Worm (Caenorhabditis elegans) whole organism, L4 larva: ENCODE measurements around the gene K10B2.4.

Experiments
- D1046.2 ChIP-seq: fragments of 200-800 bp; sonication (Bioruptor generic); IDR thresholded peaks from 2 replicates; pipeline ENCODE4 v1.3.6; 2022; ENCODE audit warnings: missing genetic modification characterization, missing compliant biosample characterization
- F10B5.3 ChIP-seq: sonication (generic microtip); optimal IDR thresholded peaks from 2 replicates; lab custom pipeline; 2016; ENCODE audit warnings: mild to moderate bottlenecking, missing genetic modification characterization, missing compliant biosample characterization
- F44E2.7 ChIP-seq: fragments of 200-800 bp; sonication (Bioruptor generic); IDR thresholded peaks from 2 replicates; pipeline ENCODE4 v2.1.2; 2022; ENCODE audit warnings: missing genetic modification characterization, missing compliant biosample characterization
- R02D3.7 ChIP-seq: fragments of 150-350 bp; sonication (generic microtip); optimal IDR thresholded peaks from 3 replicates; lab custom pipeline; 2014; ENCODE audit warnings: missing biosample characterization, missing genetic modification characterization
- T26A8.4 ChIP-seq: fragments of 200-800 bp; sonication (Bioruptor generic); IDR thresholded peaks from 2 replicates; pipeline ENCODE4 v1.3.6; 2022; ENCODE audit warnings: missing genetic modification characterization, missing compliant biosample characterization
- Y75B8A.6 ChIP-seq: fragments of 200-800 bp; sonication (Bioruptor generic); IDR thresholded peaks from 2 replicates; pipeline ENCODE4 v1.3.6; 2022; ENCODE audit warnings: missing genetic modification reagents, missing genetic modification characterization, missing compliant biosample characterization
- ZK546.5 ChIP-seq, 2 experiments: sonication (generic microtip); optimal IDR thresholded peaks; 2 replicates each; lab custom pipeline; 2017; ENCODE audit warnings: missing biosample characterization in 2 of 2, missing genetic modification characterization in 2 of 2
- aha-1 ChIP-seq: fragments of 150-350 bp; peaks from one replicate; lab custom pipeline; 2014; ENCODE audit warnings: missing biosample characterization, missing genetic modification characterization
- aly-2 ChIP-seq: sonication (generic microtip); optimal IDR thresholded peaks from 2 replicates; lab custom pipeline; 2018; ENCODE audit warnings: missing biosample characterization, missing genetic modification characterization
- ama-1 ChIP-seq: fragments of 150-350 bp; optimal IDR thresholded peaks from 2 replicates; lab custom pipeline; 2014; ENCODE audit warnings: inconsistent platforms, mixed read lengths
- arid-1 ChIP-seq: fragments of 200-800 bp; sonication (Bioruptor generic); conservative IDR thresholded peaks from 2 replicates; pipeline ENCODE4 v1.3.6; 2022; ENCODE audit warnings: missing genetic modification reagents, missing genetic modification characterization, missing compliant biosample characterization
- ceh-28 ChIP-seq: fragments of 150-350 bp; optimal IDR thresholded peaks from 2 replicates; lab custom pipeline; 2014; ENCODE audit warnings: missing biosample characterization, missing genetic modification reagents, missing genetic modification characterization
- ceh-82 ChIP-seq: sonication (generic microtip); optimal IDR thresholded peaks from 2 replicates; lab custom pipeline; 2017; ENCODE audit warnings: missing biosample characterization, missing genetic modification characterization
- cey-2 ChIP-seq: sonication (generic microtip); optimal IDR thresholded peaks from 3 replicates; lab custom pipeline; 2017; ENCODE audit warnings: missing genetic modification characterization, mild to moderate bottlenecking, missing compliant biosample characterization, antibody characterized with exemption, borderline replicate concordance; ENCODE audit not compliant: insufficient read depth
- ctbp-1 ChIP-seq: fragments of 200-800 bp; sonication (Bioruptor generic); IDR thresholded peaks from 2 replicates; pipeline ENCODE4 v1.3.6; 2022; ENCODE audit warnings: missing genetic modification reagents, missing genetic modification characterization, missing compliant biosample characterization
- daf-16 ChIP-seq, 3 experiments: sonication (generic microtip); optimal IDR thresholded peaks; 2 replicates each; lab custom pipeline; 2016 to 2017; ENCODE audit warnings: missing genetic modification characterization in 3 of 3, missing genetic modification reagents in 3 of 3, mild to moderate bottlenecking in 2 of 3, missing compliant biosample characterization in 2 of 3, missing biosample characterization in 1 of 3, moderate library complexity in 1 of 3
- dmd-8 ChIP-seq: fragments of 200-800 bp; sonication (Bioruptor generic); IDR thresholded peaks from 2 replicates; pipeline ENCODE4 v1.3.6; 2022; ENCODE audit warnings: missing genetic modification characterization, missing compliant biosample characterization
- egl-43 ChIP-seq: fragments of 200-800 bp; sonication (Bioruptor generic); IDR thresholded peaks from 2 replicates; pipeline ENCODE4 v1.3.6; 2022; ENCODE audit warnings: missing genetic modification reagents, missing genetic modification characterization, missing compliant biosample characterization
- fkh-10 ChIP-seq: fragments of 150-350 bp; optimal IDR thresholded peaks from 2 replicates; lab custom pipeline; 2014; ENCODE audit warnings: missing biosample characterization, missing genetic modification reagents, missing genetic modification characterization
- gei-8 ChIP-seq: fragments of 200-800 bp; sonication (Bioruptor generic); optimal IDR thresholded peaks from 2 replicates; lab custom pipeline; 2018; ENCODE audit warnings: mild to moderate bottlenecking, missing genetic modification characterization, missing compliant biosample characterization
- hlh-11 ChIP-seq: fragments of 200-800 bp; sonication (Bioruptor generic); optimal IDR thresholded peaks from 2 replicates; lab custom pipeline; 2018; ENCODE audit warnings: mild to moderate bottlenecking, missing genetic modification characterization, missing compliant biosample characterization
- hlh-30 ChIP-seq: sonication (generic microtip); optimal IDR thresholded peaks from 2 replicates; lab custom pipeline; 2017; ENCODE audit warnings: antibody characterized with exemption, mild to moderate bottlenecking, missing genetic modification characterization, missing compliant biosample characterization; ENCODE audit not compliant: insufficient read depth
- lin-29 ChIP-seq: fragments of 200-800 bp; sonication (Bioruptor generic); IDR thresholded peaks from 2 replicates; pipeline ENCODE4 v1.3.6; 2022; ENCODE audit warnings: missing genetic modification reagents, missing genetic modification characterization, missing compliant biosample characterization
- lin-38 ChIP-seq: fragments of 200-800 bp; sonication (Bioruptor generic); IDR thresholded peaks from 2 replicates; pipeline ENCODE4 v1.3.6; 2022; ENCODE audit warnings: missing genetic modification reagents, missing genetic modification characterization, missing compliant biosample characterization
- lsy-2 ChIP-seq, 2 experiments: fragments of 150-350 bp in 1 of 2; sonication (generic microtip) in 1 of 2; optimal IDR thresholded peaks; 2 replicates each; lab custom pipeline; 2014 to 2017; ENCODE audit warnings: missing biosample characterization in 2 of 2, missing genetic modification characterization in 2 of 2
- madf-5 ChIP-seq, 2 experiments: fragments of 200-800 bp; sonication (Bioruptor generic); IDR thresholded peaks; 2 replicates each; pipeline ENCODE4 v1.3.6; 2022; ENCODE audit warnings: missing compliant biosample characterization in 2 of 2, missing genetic modification characterization in 2 of 2
- mdl-1 ChIP-seq, 2 experiments: fragments of 150-350 bp in 1 of 2; sonication (generic microtip) in 1 of 2; optimal IDR thresholded peaks; 2 replicates each; lab custom pipeline; 2014 to 2017; ENCODE audit warnings: missing biosample characterization in 2 of 2, missing genetic modification characterization in 2 of 2
- mdt-29 ChIP-seq: fragments of 200-800 bp; sonication (Bioruptor generic); IDR thresholded peaks from 2 replicates; pipeline ENCODE4 v1.3.6; 2022; ENCODE audit warnings: missing genetic modification reagents, missing genetic modification characterization, missing compliant biosample characterization
- mep-1 ChIP-seq: fragments of 150-350 bp; sonication (generic microtip); optimal IDR thresholded peaks from 3 replicates; lab custom pipeline; 2014; ENCODE audit warnings: missing biosample characterization, missing genetic modification characterization
- mes-2 ChIP-seq: sonication (generic microtip); optimal IDR thresholded peaks from 2 replicates; lab custom pipeline; 2016; ENCODE audit warnings: missing genotype, mild to moderate bottlenecking, missing genetic modification characterization, missing compliant biosample characterization; ENCODE audit not compliant: poor library complexity, severe bottlenecking
- mxl-3 ChIP-seq: fragments of 200-800 bp; sonication (Bioruptor generic); optimal IDR thresholded peaks from 2 replicates; lab custom pipeline; 2018; ENCODE audit warnings: mild to moderate bottlenecking, missing genetic modification characterization, missing compliant biosample characterization
- nhr-10 ChIP-seq: fragments of 150-350 bp; optimal IDR thresholded peaks from 2 replicates; lab custom pipeline; 2014; ENCODE audit warnings: missing biosample characterization, missing genetic modification characterization
- nhr-102 ChIP-seq: sonication (generic microtip); optimal IDR thresholded peaks from 2 replicates; lab custom pipeline; 2016; ENCODE audit warnings: mild to moderate bottlenecking, missing genetic modification characterization, moderate library complexity, missing compliant biosample characterization
- nhr-237 ChIP-seq: sonication (generic microtip); optimal IDR thresholded peaks from 2 replicates; lab custom pipeline; 2017; ENCODE audit warnings: missing biosample characterization, missing genetic modification characterization
- nhr-28 ChIP-seq: fragments of 150-350 bp; optimal IDR thresholded peaks from 2 replicates; lab custom pipeline; 2014; ENCODE audit warnings: missing biosample characterization, missing genetic modification characterization
- nhr-41 ChIP-seq: fragments of 200-800 bp; sonication (Bioruptor generic); IDR thresholded peaks from 2 replicates; pipeline ENCODE4 v1.3.6; 2022; ENCODE audit warnings: missing genetic modification reagents, missing genetic modification characterization, missing compliant biosample characterization
- nhr-6 ChIP-seq: fragments of 150-350 bp; optimal IDR thresholded peaks from 2 replicates; lab custom pipeline; 2014; ENCODE audit warnings: missing biosample characterization, missing genetic modification characterization
- nhr-76 ChIP-seq: fragments of 150-350 bp; optimal IDR thresholded peaks from 2 replicates; lab custom pipeline; 2014; ENCODE audit warnings: missing biosample characterization, missing genetic modification characterization
- php-3 ChIP-seq: fragments of 200-800 bp; sonication (Bioruptor generic); IDR thresholded peaks from 2 replicates; pipeline ENCODE4 v1.3.6; 2022; ENCODE audit warnings: missing genetic modification reagents, missing genetic modification characterization, missing compliant biosample characterization
- pqm-1 ChIP-seq: sonication (generic microtip); optimal IDR thresholded peaks from 2 replicates; lab custom pipeline; 2017; ENCODE audit warnings: missing biosample characterization, missing genetic modification characterization
- rbr-2 ChIP-seq: sonication (generic microtip); optimal IDR thresholded peaks from 2 replicates; lab custom pipeline; 2016; ENCODE audit warnings: missing genotype, missing genetic modification characterization, missing compliant biosample characterization
- saeg-2 ChIP-seq: fragments of 200-800 bp; sonication (Bioruptor generic); IDR thresholded peaks from 2 replicates; pipeline ENCODE4 v1.3.6; 2022; ENCODE audit warnings: missing genetic modification reagents, missing genetic modification characterization, missing compliant biosample characterization
- snpc-1.2 ChIP-seq: fragments of 200-800 bp; sonication (Bioruptor generic); IDR thresholded peaks from 2 replicates; pipeline ENCODE4 v1.3.6; 2022; ENCODE audit warnings: missing genetic modification reagents, missing genetic modification characterization, missing compliant biosample characterization
- snpc-4 ChIP-seq: fragments of 150-350 bp; optimal IDR thresholded peaks from 2 replicates; lab custom pipeline; 2014; ENCODE audit warnings: missing biosample characterization, missing genetic modification characterization
- spr-3 ChIP-seq: fragments of 200-800 bp; sonication (Bioruptor generic); optimal IDR thresholded peaks from 2 replicates; lab custom pipeline; 2018; ENCODE audit warnings: mild to moderate bottlenecking, missing genetic modification characterization, missing compliant biosample characterization
- tra-1 ChIP-seq: fragments of 200-800 bp; sonication (Bioruptor generic); IDR thresholded peaks from 2 replicates; pipeline ENCODE4 v1.3.6; 2022; ENCODE audit warnings: missing genetic modification reagents, missing genetic modification characterization, missing compliant biosample characterization
- vab-7 ChIP-seq: fragments of 200-800 bp; sonication (Bioruptor generic); IDR thresholded peaks from 2 replicates; pipeline ENCODE4 v1.3.6; 2022; ENCODE audit warnings: missing genetic modification reagents, missing genetic modification characterization, missing compliant biosample characterization
- ztf-7 ChIP-seq: fragments of 150-350 bp; optimal IDR thresholded peaks from 2 replicates; lab custom pipeline; 2014; ENCODE audit warnings: missing biosample characterization, missing genetic modification characterization

The K10B2.4 gene

ce11 chrII:6347341-6348118 lies 13.2 kb downstream of the K10B2.4 start, which contains the start of gene lgg-1 (continued):
- TF ChIP-seq saeg-2 (GFP tag; lab: Robert Waterston, UW): 0 out of 2 replicates have a peak, but pooled peaks have one; percentile 19
- no peak for TF ChIP-seq ztf-7 (tag; lab: Kevin White, UChicago)
- peak; percentile 75 for TF ChIP-seq egl-43 (GFP tag; lab: Robert Waterston, UW)
- no peak for TF ChIP-seq R02D3.7 (tag; lab: Kevin White, UChicago)
- no peak for TF ChIP-seq D1046.2 (GFP tag; lab: Robert Waterston, UW)
- TF ChIP-seq gei-8: peak; percentile 34
- TF ChIP-seq ctbp-1 (GFP tag; lab: Robert Waterston, UW): 0 out of 2 replicates have a peak, but pooled peaks have one; percentile 37
- no peak for TF ChIP-seq nhr-237
- peak; percentile 63 for TF ChIP-seq nhr-10 (tag; lab: Kevin White, UChicago)
- 0 out of 2 replicates have a peak, but pooled peaks have one; percentile 26 for TF ChIP-seq lin-29 (GFP tag; lab: Robert Waterston, UW)
- TF ChIP-seq arid-1 (GFP tag; lab: Robert Waterston, UW): peak; percentile 7; the same call in 1 of the 2 replicates
- peak; percentile 61 for TF ChIP-seq snpc-1.2
- peak; percentile 12 for TF ChIP-seq nhr-102 (tag; lab: Kevin White, UChicago)
- TF ChIP-seq nhr-28: peak; percentile 31
- peak; percentile 26; the same call in 1 of the 2 replicates for TF ChIP-seq vab-7
- peak; percentile 53; the same call in 1 of the 2 replicates for TF ChIP-seq Y75B8A.6 (GFP tag; lab: Robert Waterston, UW)
- peak in 1 of 2 experiments; percentile 54 for TF ChIP-seq ZK546.5 (tag; optimal IDR thresholded peaks at IDR 0.05; lab: Kevin White, UChicago)
- peak; percentile 84 for TF ChIP-seq hlh-30 (tag; lab: Kevin White, UChicago)
- no peak for TF ChIP-seq ceh-82 (tag; lab: Kevin White, UChicago)
- 0 out of 2 replicates have a peak, but pooled peaks have one; percentile 7 for TF ChIP-seq mdt-29
- peak; percentile 50 to 61 for TF ChIP-seq mdl-1 (tag; optimal IDR thresholded peaks at IDR 0.05; lab: Kevin White, UChicago)
- TF ChIP-seq mes-2 (tag; lab: Kevin White, UChicago): peak; percentile 41
- TF ChIP-seq aha-1: peak; percentile 96
- no peak for TF ChIP-seq nhr-41
- TF ChIP-seq spr-3 (GFP tag; lab: Kevin White, UChicago): peak; percentile 17
- TF ChIP-seq F44E2.7 (GFP tag; lab: Robert Waterston, UW): no peak
- TF ChIP-seq T26A8.4: peak; percentile 53; the same call in 1 of the 2 replicates
- TF ChIP-seq pqm-1 (tag; lab: Kevin White, UChicago): no peak
- TF ChIP-seq madf-5 (GFP tag; IDR thresholded peaks at IDR 0.05; lab: Robert Waterston, UW): 0 out of 4 replicates have a peak, but pooled peaks of 1 of the 2 experiments have one; percentile 3
- peak; percentile 39 for TF ChIP-seq lin-38 (GFP tag; lab: Robert Waterston, UW)
- 0 out of 2 replicates have a peak, but pooled peaks have one; percentile 12 for TF ChIP-seq dmd-8
- peak; percentile 43 for TF ChIP-seq fkh-10 (GFP tag; lab: Kevin White, UChicago)
- TF ChIP-seq lsy-2 (tag; optimal IDR thresholded peaks at IDR 0.05; lab: Kevin White, UChicago): peak; percentile 61 to 67
- no peak for TF ChIP-seq nhr-76 (tag; lab: Kevin White, UChicago)
- peak; percentile 48 for TF ChIP-seq nhr-6 (tag; lab: Kevin White, UChicago)
- TF ChIP-seq php-3: no peak; the same call in 1 of the 2 replicates
- TF ChIP-seq F10B5.3: no peak
- TF ChIP-seq mxl-3 (GFP tag; lab: Kevin White, UChicago): peak; percentile 1
- TF ChIP-seq hlh-11 (tag; lab: Kevin White, UChicago): peak; percentile 71
- TF ChIP-seq tra-1 (GFP tag; lab: Robert Waterston, UW): no peak; the same call in 1 of the 2 replicates
- TF ChIP-seq daf-16 (GFP tag; optimal IDR thresholded peaks at IDR 0.05; lab: Kevin White, UChicago): no peak
- peak; percentile 44 for TF ChIP-seq daf-16 (tag; optimal IDR thresholded peaks at IDR 0.05; lab: Kevin White, UChicago)
- TF ChIP-seq aly-2 (tag; lab: Kevin White, UChicago): no peak
- TF ChIP-seq ama-1 (lab: Kevin White, UChicago): peak; percentile 95
- TF ChIP-seq ceh-28 (tag; lab: Kevin White, UChicago): peak; percentile 82
- no peak for TF ChIP-seq snpc-4 (tag; lab: Kevin White, UChicago)
- peak; percentile 50 for TF ChIP-seq mep-1 (tag; lab: Kevin White, UChicago)
- TF ChIP-seq cey-2: no peak
- peak; percentile 34 for TF ChIP-seq rbr-2 (tag; lab: Kevin White, UChicago)
